Fruit fly (Drosophila melanogaster): ENCODE measurements around the gene CG2116.

Gene CG2116

dm6 chrX:8100026-8100825 is 29.4 kb upstream of the CG2116 start (continued):
- TF ChIP-seq br (optimal IDR thresholded peaks at IDR 0.05): no peak
- TF ChIP-seq CG14014 (GFP tag; IDR thresholded peaks at IDR 0.05): peak; percentile 90
- TF ChIP-seq Rx (GFP tag; IDR thresholded peaks at IDR 0.05): peak; percentile 82
- TF ChIP-seq tll (GFP tag; optimal IDR thresholded peaks at IDR 0.05): no peak
- TF ChIP-seq CG8478 (optimal IDR thresholded peaks at IDR 0.05): no peak
- TF ChIP-seq stc (GFP tag; IDR thresholded peaks at IDR 0.05): peak; percentile 88
- no peak for TF ChIP-seq Doc2 (GFP tag; IDR thresholded peaks at IDR 0.05)
- peak; percentile 33 for TF ChIP-seq CG1832 (GFP tag; optimal IDR thresholded peaks at IDR 0.05)
- TF ChIP-seq pan (optimal IDR thresholded peaks at IDR 0.05): no peak
- peak in 1 of 2 experiments; percentile 88 for TF ChIP-seq pan (GFP tag; optimal IDR thresholded peaks at IDR 0.05 in 1 of 2, IDR thresholded peaks at IDR 0.05 in 1 of 2)
- peak; percentile 74 for TF ChIP-seq CG12299 (tag; optimal IDR thresholded peaks at IDR 0.05)
- TF ChIP-seq D19A (tag; optimal IDR thresholded peaks at IDR 0.05): peak; percentile 77
- TF ChIP-seq Xbp1 (GFP tag; optimal IDR thresholded peaks at IDR 0.05): peak; percentile 87
- peak; percentile 21; the same call in 1 of the 2 replicates for TF ChIP-seq GATAe (GFP tag; conservative IDR thresholded peaks at IDR 0.05)
- TF ChIP-seq usp (GFP tag; optimal IDR thresholded peaks at IDR 0.05): no peak
- peak; percentile 72 for TF ChIP-seq CG9932 (GFP tag; IDR thresholded peaks at IDR 0.05)
- TF ChIP-seq Lpt (GFP tag; optimal IDR thresholded peaks at IDR 0.05): no peak
- TF ChIP-seq ken (GFP tag; IDR thresholded peaks at IDR 0.05): peak; percentile 90
- peak; percentile 86 for TF ChIP-seq scrt (GFP tag; optimal IDR thresholded peaks at IDR 0.05)
- TF ChIP-seq CG10654 (GFP tag; optimal IDR thresholded peaks at IDR 0.05): peak; percentile 65
- peak; percentile 35 for TF ChIP-seq CG10274 (GFP tag; optimal IDR thresholded peaks at IDR 0.05)
- TF ChIP-seq Med (GFP tag): peak; percentile 89
- peak; percentile 45 for TF ChIP-seq D19B (GFP tag; optimal IDR thresholded peaks at IDR 0.05)
- peak; percentile 68 for TF ChIP-seq Max (GFP tag; optimal IDR thresholded peaks at IDR 0.05)
- TF ChIP-seq CG11085 (GFP tag; IDR thresholded peaks at IDR 0.05): peak; percentile 34; the same call in 1 of the 2 replicates
- TF ChIP-seq CG13624 (GFP tag; optimal IDR thresholded peaks at IDR 0.05): peak; percentile 60
- peak; percentile 12 for TF ChIP-seq kay (GFP tag; optimal IDR thresholded peaks at IDR 0.05)
- TF ChIP-seq esg (GFP tag; conservative IDR thresholded peaks at IDR 0.05): peak; percentile 81
- TF ChIP-seq CG18011 (GFP tag; optimal IDR thresholded peaks at IDR 0.05): peak; percentile 26
- TF ChIP-seq org-1 (GFP tag; optimal IDR thresholded peaks at IDR 0.05): peak; percentile 70
- TF ChIP-seq ci (GFP tag; IDR thresholded peaks at IDR 0.05): peak; percentile 95
- no peak for TF ChIP-seq HLHmδ (GFP tag; optimal IDR thresholded peaks at IDR 0.05)
- TF ChIP-seq CG3847 (GFP tag; IDR thresholded peaks at IDR 0.05): peak; percentile 81
- no peak for TF ChIP-seq knrl (GFP tag; IDR thresholded peaks at IDR 0.05; ENCODE audit: partially characterized antibody)
- TF ChIP-seq CG10267 (tag; optimal IDR thresholded peaks at IDR 0.05): peak; percentile 74
- peak; percentile 85 for TF ChIP-seq oc (tag; optimal IDR thresholded peaks at IDR 0.05)
- no peak for TF ChIP-seq CG14965 (GFP tag; optimal IDR thresholded peaks at IDR 0.05; ENCODE audit: borderline replicate concordance)
- peak; percentile 78 for TF ChIP-seq gsb (GFP tag; IDR thresholded peaks at IDR 0.05)
- TF ChIP-seq ewg (GFP tag; optimal IDR thresholded peaks at IDR 0.05): peak; percentile 95
- peak; percentile 66; the same call in 2 of the 3 replicates for TF ChIP-seq croc (GFP tag; conservative IDR thresholded peaks at IDR 0.05)
- peak; percentile 85 for TF ChIP-seq CG17361 (GFP tag; IDR thresholded peaks at IDR 0.05)
- no peak for TF ChIP-seq stwl (tag; optimal IDR thresholded peaks at IDR 0.05)
- TF ChIP-seq tup (GFP tag; optimal IDR thresholded peaks at IDR 0.05): peak; percentile 35
- TF ChIP-seq NC2α (GFP tag; optimal IDR thresholded peaks at IDR 0.05): peak; percentile 11
- peak; percentile 83 for TF ChIP-seq nmo (GFP tag; optimal IDR thresholded peaks at IDR 0.05)
- TF ChIP-seq Dip2 (GFP tag; IDR thresholded peaks at IDR 0.05): no peak
- no peak for TF ChIP-seq Sin3A (optimal IDR thresholded peaks at IDR 0.05)
- peak; percentile 36 for TF ChIP-seq YL-1 (GFP tag; optimal IDR thresholded peaks at IDR 0.05)
- no peak for TF ChIP-seq gfzf (GFP tag; optimal IDR thresholded peaks at IDR 0.05)
- TF ChIP-seq Side (GFP tag; optimal IDR thresholded peaks at IDR 0.05): peak; percentile 57
- TF ChIP-seq CG4404 (GFP tag; IDR thresholded peaks at IDR 0.05): peak; percentile 43; the same call in 1 of the 2 replicates
